Worm (Caenorhabditis elegans) whole organism, young adult: Measurements from ENCODE around the gene str-177.

Source experiments
- C06A6.2 ChIP-seq: fragments of 200-800 bp; sonication (Bioruptor generic); conservative IDR thresholded peaks from 2 replicates; pipeline ENCODE4 v1.3.6; 2022; ENCODE audit warnings: missing genetic modification characterization, missing compliant biosample characterization
- C17E4.6 ChIP-seq: fragments of 200-800 bp; sonication (Bioruptor generic); IDR thresholded peaks from 2 replicates; pipeline ENCODE4 v1.3.6; 2022; ENCODE audit warnings: missing genetic modification reagents, missing genetic modification characterization, missing compliant biosample characterization
- F39B2.1 ChIP-seq: fragments of 200-800 bp; sonication (Bioruptor generic); IDR thresholded peaks from 2 replicates; pipeline ENCODE4 v1.3.6; 2022; ENCODE audit warnings: missing genetic modification reagents, missing genetic modification characterization, missing compliant biosample characterization
- F52B5.7 ChIP-seq: sonication (generic microtip); optimal IDR thresholded peaks from 2 replicates; lab custom pipeline; 2016; ENCODE audit warnings: mild to moderate bottlenecking, missing genetic modification characterization, missing compliant biosample characterization
- F55B11.4 ChIP-seq: sonication (generic microtip); optimal IDR thresholded peaks from 2 replicates; lab custom pipeline; 2016; ENCODE audit warnings: missing compliant biosample characterization, missing genetic modification characterization, borderline replicate concordance; ENCODE audit not compliant: insufficient read depth
- F57A8.1 ChIP-seq: fragments of 200-800 bp; sonication (Bioruptor generic); optimal IDR thresholded peaks from 2 replicates; lab custom pipeline; 2018; ENCODE audit warnings: mild to moderate bottlenecking, missing genetic modification characterization, moderate library complexity, missing compliant biosample characterization
- F57C9.4 ChIP-seq: sonication (generic microtip); optimal IDR thresholded peaks from 2 replicates; lab custom pipeline; 2017; ENCODE audit warnings: mild to moderate bottlenecking, missing genetic modification characterization, missing compliant biosample characterization
- Y53G8AR.9 ChIP-seq: fragments of 200-800 bp; sonication (Bioruptor generic); conservative IDR thresholded peaks from 2 replicates; pipeline ENCODE4 v1.3.6; 2022; ENCODE audit warnings: missing genetic modification reagents, missing genetic modification characterization, missing compliant biosample characterization
- Y67H2A.10 ChIP-seq: fragments of 200-800 bp; sonication (Bioruptor generic); conservative IDR thresholded peaks from 2 replicates; pipeline ENCODE4 v1.3.6; 2022; ENCODE audit warnings: missing genetic modification reagents, missing genetic modification characterization, missing compliant biosample characterization
- Y95B8A.8 ChIP-seq: fragments of 200-800 bp; sonication (Bioruptor generic); IDR thresholded peaks from 2 replicates; pipeline ENCODE4 v1.3.6; 2022; ENCODE audit warnings: missing genetic modification reagents, missing genetic modification characterization, missing compliant biosample characterization
- ZK185.1 ChIP-seq: sonication (generic microtip); optimal IDR thresholded peaks from 2 replicates; lab custom pipeline; 2016; ENCODE audit warnings: mild to moderate bottlenecking, missing genetic modification characterization, missing compliant biosample characterization; ENCODE audit not compliant: poor library complexity, severe bottlenecking
- aptf-2 ChIP-seq: fragments of 200-800 bp; sonication (Bioruptor generic); conservative IDR thresholded peaks from 2 replicates; pipeline ENCODE4 v1.3.6; 2022; ENCODE audit warnings: missing genetic modification reagents, missing genetic modification characterization, missing compliant biosample characterization
- aptf-3 ChIP-seq: fragments of 200-800 bp; sonication (Bioruptor generic); IDR thresholded peaks from 2 replicates; pipeline ENCODE4 v1.3.6; 2022; ENCODE audit warnings: missing genetic modification characterization, missing compliant biosample characterization
- attf-5 ChIP-seq: fragments of 200-800 bp; sonication (Bioruptor generic); optimal IDR thresholded peaks from 2 replicates; lab custom pipeline; 2018; ENCODE audit warnings: mild to moderate bottlenecking, missing genetic modification characterization, missing compliant biosample characterization
- ceh-58 ChIP-seq: fragments of 200-800 bp; sonication (Bioruptor generic); IDR thresholded peaks from 2 replicates; pipeline ENCODE4 v1.3.6; 2022; ENCODE audit warnings: missing genetic modification characterization, missing compliant biosample characterization
- dpl-1 ChIP-seq: fragments of 150-350 bp; optimal IDR thresholded peaks from 2 replicates; lab custom pipeline; 2014; ENCODE audit warnings: missing biosample characterization, missing genetic modification reagents, missing genetic modification characterization
- hmg-1.2 ChIP-seq: fragments of 200-800 bp; sonication (Bioruptor generic); IDR thresholded peaks from 2 replicates; pipeline ENCODE4 v1.3.6; 2022; ENCODE audit warnings: missing genetic modification reagents, missing genetic modification characterization, missing compliant biosample characterization
- let-526 ChIP-seq: fragments of 200-800 bp; sonication (Bioruptor generic); IDR thresholded peaks from 2 replicates; pipeline ENCODE4 v1.3.6; 2022; ENCODE audit warnings: missing genetic modification reagents, missing genetic modification characterization, missing compliant biosample characterization
- lin-40 ChIP-seq: sonication (generic microtip); optimal IDR thresholded peaks from 2 replicates; lab custom pipeline; 2016; ENCODE audit warnings: missing genetic modification characterization, mild to moderate bottlenecking, missing compliant biosample characterization, missing genotype, missing genetic modification reagents
- lsl-1 ChIP-seq: fragments of 200-800 bp; sonication (Bioruptor generic); optimal IDR thresholded peaks from 2 replicates; lab custom pipeline; 2018; ENCODE audit warnings: mild to moderate bottlenecking, missing genetic modification characterization, moderate library complexity, missing compliant biosample characterization
- lsy-27 ChIP-seq: sonication (generic microtip); optimal IDR thresholded peaks from 2 replicates; lab custom pipeline; 2017; ENCODE audit warnings: missing genetic modification characterization, mild to moderate bottlenecking, missing compliant biosample characterization, antibody characterized with exemption, missing genotype, borderline replicate concordance; ENCODE audit not compliant: insufficient read depth
- madf-10 ChIP-seq: sonication (generic microtip); optimal IDR thresholded peaks from 2 replicates; lab custom pipeline; 2016; ENCODE audit warnings: mild to moderate bottlenecking, missing genetic modification characterization, missing compliant biosample characterization
- madf-6 ChIP-seq: fragments of 200-800 bp; sonication (Bioruptor generic); IDR thresholded peaks from 2 replicates; pipeline ENCODE4 v1.3.6; 2022; ENCODE audit warnings: missing genetic modification reagents, missing genetic modification characterization, missing compliant biosample characterization
- nfya-1 ChIP-seq: sonication (generic microtip); optimal IDR thresholded peaks from 2 replicates; lab custom pipeline; 2017; ENCODE audit warnings: antibody characterized with exemption, missing compliant biosample characterization, missing genetic modification characterization, borderline replicate concordance; ENCODE audit not compliant: insufficient read depth
- nhr-179 ChIP-seq: sonication (generic microtip); optimal IDR thresholded peaks from 2 replicates; lab custom pipeline; 2016; ENCODE audit warnings: mild to moderate bottlenecking, missing genetic modification characterization, missing compliant biosample characterization
- pbrm-1 ChIP-seq: fragments of 200-800 bp; sonication (Bioruptor generic); IDR thresholded peaks from 2 replicates; pipeline ENCODE4 v1.3.6; 2022; ENCODE audit warnings: missing genetic modification reagents, missing genetic modification characterization, missing compliant biosample characterization
- sdz-38 ChIP-seq: sonication (generic microtip); optimal IDR thresholded peaks from 2 replicates; lab custom pipeline; 2016; ENCODE audit warnings: missing genotype, missing genetic modification characterization, missing compliant biosample characterization
- snpc-1.3 ChIP-seq: sonication (generic microtip); optimal IDR thresholded peaks from 2 replicates; lab custom pipeline; 2017; ENCODE audit warnings: missing genetic modification characterization, mild to moderate bottlenecking, missing compliant biosample characterization, antibody characterized with exemption, moderate library complexity, missing genotype, missing genetic modification reagents; ENCODE audit not compliant: insufficient read depth
- snpc-4 ChIP-seq, 5 experiments: fragments of 150-350 bp in 1 of 5; sonication (generic microtip) in 4 of 5; optimal IDR thresholded peaks; 2 replicates each; lab custom pipeline; 2014 to 2018; ENCODE audit warnings: missing genetic modification characterization in 5 of 5, missing biosample characterization in 3 of 5, antibody characterized with exemption in 2 of 5, mild to moderate bottlenecking in 2 of 5, missing compliant biosample characterization in 2 of 5, missing genotype in 2 of 5, moderate library complexity in 2 of 5, missing genetic modification reagents in 1 of 5
- tlf-1 ChIP-seq: fragments of 200-800 bp; sonication (Bioruptor generic); optimal IDR thresholded peaks from 2 replicates; lab custom pipeline; 2018; ENCODE audit warnings: mild to moderate bottlenecking, missing genetic modification characterization, missing compliant biosample characterization
- unc-130 ChIP-seq: sonication (generic microtip); optimal IDR thresholded peaks from 2 replicates; lab custom pipeline; 2016; ENCODE audit warnings: missing genetic modification reagents, missing genetic modification characterization, missing compliant biosample characterization
- zfh-2 ChIP-seq: fragments of 200-800 bp; sonication (Bioruptor generic); conservative IDR thresholded peaks from 2 replicates; pipeline ENCODE4 v1.3.6; 2022; ENCODE audit warnings: missing genetic modification reagents, missing genetic modification characterization, missing compliant biosample characterization
- zim-3 ChIP-seq: sonication (generic microtip); optimal IDR thresholded peaks from 2 replicates; lab custom pipeline; 2017; ENCODE audit warnings: mild to moderate bottlenecking, missing genetic modification characterization, moderate library complexity, missing compliant biosample characterization
- ztf-22 ChIP-seq: fragments of 200-800 bp; sonication (Bioruptor generic); optimal IDR thresholded peaks from 2 replicates; lab custom pipeline; 2018; ENCODE audit warnings: mild to moderate bottlenecking, missing genetic modification characterization, moderate library complexity, missing compliant biosample characterization
- ztf-25 ChIP-seq: fragments of 200-800 bp; sonication (Bioruptor generic); IDR thresholded peaks from 2 replicates; pipeline ENCODE4 v1.3.6; 2022; ENCODE audit warnings: missing genetic modification reagents, missing genetic modification characterization, missing compliant biosample characterization
- ztf-26 ChIP-seq: sonication (generic microtip); optimal IDR thresholded peaks from 2 replicates; lab custom pipeline; 2017; ENCODE audit warnings: missing genetic modification characterization, missing compliant biosample characterization
- ztf-28 ChIP-seq: fragments of 200-800 bp; sonication (Bioruptor generic); IDR thresholded peaks from 2 replicates; pipeline ENCODE4 v1.3.6; 2022; ENCODE audit warnings: missing genetic modification reagents, missing genetic modification characterization, missing compliant biosample characterization
- ztf-6 ChIP-seq: fragments of 200-800 bp; sonication (Bioruptor generic); IDR thresholded peaks from 2 replicates; pipeline ENCODE4 v1.3.6; 2022; ENCODE audit warnings: missing genetic modification reagents, missing genetic modification characterization, missing compliant biosample characterization

str-177 gene

ce11 chrV:9175218-9175837 is 23.5 kb downstream of the str-177 start, which contains the start of gene spas-1 (continued):
- TF ChIP-seq sdz-38 (tag; lab: Kevin White, UChicago) (no peak), nfya-1 (tag; lab: Kevin White, UChicago) (no peak), hmg-1.2 (GFP tag; lab: Robert Waterston, UW) (peak; percentile 29; the same call in 1 of the 2 replicates), unc-130 (no peak), lin-40 (tag; lab: Kevin White, UChicago) (peak; percentile 86), pbrm-1 (GFP tag; lab: Robert Waterston, UW) (peak; percentile 83; the same call in 1 of the 2 replicates), ztf-26 (tag; lab: Kevin White, UChicago) (peak; percentile 56), F57A8.1 (GFP tag; lab: Kevin White, UChicago) (no peak), madf-10 (tag; lab: Kevin White, UChicago) (peak; percentile 52), zfh-2 (GFP tag; lab: Robert Waterston, UW) (no peak), F57C9.4 (tag; lab: Kevin White, UChicago) (no peak), zim-3 (no peak), ztf-25 (GFP tag; lab: Robert Waterston, UW) (no peak), snpc-1.3 (tag; lab: Kevin White, UChicago) (no peak), ZK185.1 (peak; percentile 46), aptf-2 (GFP tag; lab: Robert Waterston, UW) (no peak), Y67H2A.10 (GFP tag; lab: Robert Waterston, UW) (no peak), snpc-4 (GFP tag; optimal IDR thresholded peaks at IDR 0.05; lab: Kevin White, UChicago) (no peak), snpc-4 (tag; optimal IDR thresholded peaks at IDR 0.05; lab: Kevin White, UChicago) (peak in 1 of 4 experiments; percentile 76), let-526 (GFP tag; lab: Robert Waterston, UW) (no peak), ztf-22 (GFP tag; lab: Kevin White, UChicago) (no peak), Y95B8A.8 (GFP tag; lab: Robert Waterston, UW) (no peak), dpl-1 (GFP tag; lab: Kevin White, UChicago) (peak; percentile 91), ceh-58 (no peak), tlf-1 (GFP tag; lab: Kevin White, UChicago) (peak; percentile 68), lsl-1 (GFP tag; lab: Kevin White, UChicago) (peak; percentile 54), F39B2.1 (GFP tag; lab: Robert Waterston, UW) (no peak), C17E4.6 (GFP tag; lab: Robert Waterston, UW) (no peak), ztf-28 (GFP tag; lab: Robert Waterston, UW) (no peak), F52B5.7 (tag; lab: Kevin White, UChicago) (no peak), C06A6.2 (peak; percentile 69), aptf-3 (no peak), ztf-6 (no peak), nhr-179 (tag; lab: Kevin White, UChicago) (no peak), madf-6 (GFP tag; lab: Robert Waterston, UW) (peak; percentile 72), Y53G8AR.9 (GFP tag; lab: Robert Waterston, UW) (0 out of 2 replicates have a peak, but pooled peaks have one; percentile 22), lsy-27 (tag; lab: Kevin White, UChicago) (no peak), attf-5 (peak; percentile 84), F55B11.4 (tag; lab: Kevin White, UChicago) (no peak)
